Fruit fly (Drosophila melanogaster) whole organism, embryonic: Measurements from ENCODE around the gene CG3909.

Experiments
- Abd-B ChIP-seq: fragments of 200-800 bp; sonication (Bioruptor generic); optimal IDR thresholded peaks from 2 replicates; lab custom pipeline; 2018; ENCODE audit warnings: missing biosample characterization, mild to moderate bottlenecking, missing genetic modification characterization, moderate library complexity
- Bteb2 ChIP-seq: fragments of 200-800 bp; sonication (Bioruptor generic); optimal IDR thresholded peaks from 2 replicates; lab custom pipeline; 2016; ENCODE audit warnings: missing biosample characterization, missing genetic modification characterization
- CG10959 ChIP-seq: fragments of 200-800 bp; sonication (Bioruptor generic); IDR thresholded peaks from 2 replicates; pipeline ENCODE4 v1.3.6; 2022; ENCODE audit warnings: missing biosample characterization, missing genetic modification characterization
- CG11247 ChIP-seq: fragments of 200-800 bp; sonication (Bioruptor generic); IDR thresholded peaks from 2 replicates; pipeline ENCODE4 v1.3.6; 2022; ENCODE audit warnings: missing biosample characterization, missing genetic modification characterization
- CG11398 ChIP-seq: fragments of 200-800 bp; sonication (Bioruptor generic); optimal IDR thresholded peaks from 2 replicates; lab custom pipeline; 2016; ENCODE audit warnings: missing biosample characterization, missing genetic modification characterization
- CG11696 ChIP-seq: fragments of 200-800 bp; sonication (Bioruptor generic); IDR thresholded peaks from 2 replicates; pipeline ENCODE4 v1.3.6; 2022; ENCODE audit warnings: missing biosample characterization, missing genetic modification characterization
- CG11723 ChIP-seq: fragments of 200-800 bp; sonication (Bioruptor generic); optimal IDR thresholded peaks from 2 replicates; lab custom pipeline; 2017; ENCODE audit warnings: missing biosample characterization, mild to moderate bottlenecking, missing genetic modification characterization
- CG13123 ChIP-seq: fragments of 200-800 bp; sonication (Bioruptor generic); optimal IDR thresholded peaks from 2 replicates; lab custom pipeline; 2016; ENCODE audit warnings: missing biosample characterization, missing genetic modification characterization
- CG13424 ChIP-seq: fragments of 200-800 bp; sonication (Bioruptor generic); optimal IDR thresholded peaks from 2 replicates; lab custom pipeline; 2019; ENCODE audit warnings: missing biosample characterization, mild to moderate bottlenecking, missing genetic modification characterization, moderate library complexity
- CG16779 ChIP-seq: fragments of 200-800 bp; sonication (Bioruptor generic); IDR thresholded peaks from 2 replicates; pipeline ENCODE4 v1.3.6; 2022; ENCODE audit warnings: missing biosample characterization, missing genetic modification characterization
- CG17359 ChIP-seq: fragments of 200-800 bp; sonication (Bioruptor generic); optimal IDR thresholded peaks from 3 replicates; lab custom pipeline; 2018; ENCODE audit warnings: missing biosample characterization, mild to moderate bottlenecking, missing genetic modification characterization, moderate library complexity
- CG17568 ChIP-seq: fragments of 200-800 bp; sonication (Bioruptor generic); optimal IDR thresholded peaks from 2 replicates; lab custom pipeline; 2018; ENCODE audit warnings: missing biosample characterization, mild to moderate bottlenecking, missing genetic modification characterization, moderate library complexity
- CG17802 ChIP-seq: fragments of 200-800 bp; sonication (Bioruptor generic); optimal IDR thresholded peaks from 2 replicates; lab custom pipeline; 2018; ENCODE audit warnings: missing biosample characterization, mild to moderate bottlenecking, missing genetic modification characterization, moderate library complexity
- CG1792 ChIP-seq: fragments of 200-800 bp; sonication (Bioruptor generic); optimal IDR thresholded peaks from 2 replicates; lab custom pipeline; 2016; ENCODE audit warnings: missing biosample characterization, missing genetic modification characterization
- CG31388 ChIP-seq: fragments of 200-800 bp; sonication (Bioruptor generic); optimal IDR thresholded peaks from 2 replicates; lab custom pipeline; 2016; ENCODE audit warnings: missing biosample characterization, missing genetic modification characterization
- CG4820 ChIP-seq: fragments of 200-800 bp; sonication (Bioruptor generic); optimal IDR thresholded peaks from 3 replicates; lab custom pipeline; 2016; ENCODE audit warnings: missing biosample characterization, missing genetic modification characterization
- CG5180 ChIP-seq: fragments of 200-800 bp; sonication (Bioruptor generic); optimal IDR thresholded peaks from 3 replicates; lab custom pipeline; 2017; ENCODE audit warnings: missing biosample characterization, missing genetic modification characterization, mild to moderate bottlenecking, moderate library complexity, missing genetic modification reagents
- CG7556 ChIP-seq: fragments of 200-800 bp; sonication (Bioruptor generic); optimal IDR thresholded peaks from 2 replicates; lab custom pipeline; 2017; ENCODE audit warnings: missing biosample characterization, mild to moderate bottlenecking, missing genetic modification characterization
- CG9215 ChIP-seq: fragments of 200-800 bp; sonication (Bioruptor generic); IDR thresholded peaks from 2 replicates; pipeline ENCODE4 v1.3.6; 2022; ENCODE audit warnings: missing biosample characterization, missing genetic modification characterization
- CkIIα-i1 ChIP-seq: fragments of 200-800 bp; sonication (Bioruptor generic); IDR thresholded peaks from 2 replicates; pipeline ENCODE4 v1.3.6; 2022; ENCODE audit warnings: missing biosample characterization, missing genetic modification characterization
- Dek ChIP-seq: fragments of 200-800 bp; sonication (Bioruptor generic); optimal IDR thresholded peaks from 3 replicates; lab custom pipeline; 2019; ENCODE audit warnings: missing biosample characterization, mild to moderate bottlenecking, missing genetic modification characterization, moderate library complexity
- Doc2 ChIP-seq: fragments of 200-800 bp; sonication (Bioruptor generic); IDR thresholded peaks from 2 replicates; pipeline ENCODE4 v1.3.6; 2022; ENCODE audit warnings: missing biosample characterization, missing genetic modification characterization
- Dp ChIP-seq: fragments of 200-800 bp; sonication (Bioruptor generic); optimal IDR thresholded peaks from 2 replicates; lab custom pipeline; 2018; ENCODE audit warnings: missing biosample characterization, mild to moderate bottlenecking, missing genetic modification characterization, moderate library complexity
- Drgx ChIP-seq: fragments of 200-800 bp; sonication (Bioruptor generic); IDR thresholded peaks from 2 replicates; pipeline ENCODE4 v1.3.6; 2022; ENCODE audit warnings: missing biosample characterization, missing genetic modification characterization
- ERR ChIP-seq: fragments of 200-800 bp; sonication (Bioruptor generic); optimal IDR thresholded peaks from 2 replicates; lab custom pipeline; 2016; ENCODE audit warnings: missing biosample characterization, missing genetic modification characterization
- HLH54F ChIP-seq: fragments of 200-800 bp; sonication (Bioruptor generic); optimal IDR thresholded peaks from 3 replicates; lab custom pipeline; 2016; ENCODE audit warnings: missing biosample characterization, missing genetic modification characterization
- Hmx ChIP-seq: fragments of 200-800 bp; sonication (Bioruptor generic); optimal IDR thresholded peaks from 2 replicates; lab custom pipeline; 2016; ENCODE audit warnings: missing biosample characterization, missing genetic modification characterization
- Hr39 ChIP-seq: fragments of >200 bp; optimal IDR thresholded peaks from 2 replicates; lab custom pipeline; 2017
- Kr ChIP-seq: fragments of 200-800 bp; sonication (Bioruptor generic); optimal IDR thresholded peaks from 2 replicates; lab custom pipeline; 2017; ENCODE audit warnings: missing biosample characterization, mild to moderate bottlenecking, missing genetic modification characterization
- Nf-YB ChIP-seq: fragments of 200-800 bp; sonication (Bioruptor generic); optimal IDR thresholded peaks from 3 replicates; lab custom pipeline; 2019; ENCODE audit warnings: missing biosample characterization, mild to moderate bottlenecking, missing genetic modification characterization, moderate library complexity
- Side ChIP-seq: fragments of 200-800 bp; sonication (Bioruptor generic); optimal IDR thresholded peaks from 2 replicates; lab custom pipeline; 2016; ENCODE audit warnings: missing biosample characterization, missing genetic modification characterization
- Sin3A ChIP-seq: fragments of >200 bp; optimal IDR thresholded peaks from 2 replicates; lab custom pipeline; 2018
- ase ChIP-seq: fragments of 200-800 bp; sonication (Bioruptor generic); IDR thresholded peaks from 3 replicates; pipeline ENCODE4 v1.3.6; 2022; ENCODE audit warnings: missing biosample characterization, missing genetic modification characterization
- ash1 ChIP-seq: fragments of 200-800 bp; sonication (Bioruptor generic); optimal IDR thresholded peaks from 2 replicates; lab custom pipeline; 2018; ENCODE audit warnings: missing biosample characterization, mild to moderate bottlenecking, missing genetic modification characterization
- az2 ChIP-seq: fragments of 200-800 bp; sonication (Bioruptor generic); optimal IDR thresholded peaks from 3 replicates; lab custom pipeline; 2016; ENCODE audit warnings: missing biosample characterization, missing genetic modification characterization
- cas ChIP-seq: fragments of 200-800 bp; sonication (Bioruptor generic); IDR thresholded peaks from 2 replicates; pipeline ENCODE4 v1.3.6; 2022; ENCODE audit warnings: missing biosample characterization, missing genetic modification characterization
- crc ChIP-seq: fragments of 200-800 bp; sonication (Bioruptor generic); optimal IDR thresholded peaks from 2 replicates; lab custom pipeline; 2016; ENCODE audit warnings: missing biosample characterization, missing genetic modification characterization
- dmrt99B ChIP-seq: fragments of 200-800 bp; sonication (Bioruptor generic); optimal IDR thresholded peaks from 2 replicates; lab custom pipeline; 2018; ENCODE audit warnings: missing biosample characterization, mild to moderate bottlenecking, missing genetic modification characterization, moderate library complexity
- eyg ChIP-seq: fragments of 200-800 bp; sonication (Bioruptor generic); optimal IDR thresholded peaks from 3 replicates; lab custom pipeline; 2016; ENCODE audit warnings: missing biosample characterization, missing genetic modification characterization
- fu2 ChIP-seq: fragments of 200-800 bp; sonication (Bioruptor generic); optimal IDR thresholded peaks from 2 replicates; lab custom pipeline; 2016; ENCODE audit warnings: missing biosample characterization, missing genetic modification characterization
- gce ChIP-seq: fragments of 200-800 bp; sonication (Bioruptor generic); IDR thresholded peaks from 3 replicates; pipeline ENCODE4 v1.3.6; 2022; ENCODE audit warnings: missing biosample characterization, missing genetic modification characterization
- gcm2 ChIP-seq: fragments of 200-800 bp; sonication (Bioruptor generic); optimal IDR thresholded peaks from 2 replicates; lab custom pipeline; 2016; ENCODE audit warnings: missing biosample characterization, missing genetic modification characterization
- nom ChIP-seq: fragments of 200-800 bp; sonication (Bioruptor generic); optimal IDR thresholded peaks from 2 replicates; lab custom pipeline; 2017; ENCODE audit warnings: missing biosample characterization, missing genetic modification characterization, mild to moderate bottlenecking, moderate library complexity, missing genetic modification reagents
- otp ChIP-seq: fragments of 200-800 bp; sonication (Bioruptor generic); IDR thresholded peaks from 3 replicates; pipeline ENCODE4, ENCODE4 v1.3.6; 2022; ENCODE audit warnings: missing biosample characterization, missing genetic modification characterization
- pum ChIP-seq: fragments of 200-800 bp; sonication (Bioruptor generic); optimal IDR thresholded peaks from 2 replicates; lab custom pipeline; 2016; ENCODE audit warnings: missing biosample characterization, missing genetic modification characterization
- salm ChIP-seq: fragments of 200-800 bp; sonication (Bioruptor generic); optimal IDR thresholded peaks from 2 replicates; lab custom pipeline; 2018; ENCODE audit warnings: missing biosample characterization, mild to moderate bottlenecking, missing genetic modification characterization
- seq ChIP-seq: fragments of 200-800 bp; sonication (Bioruptor generic); IDR thresholded peaks from 2 replicates; pipeline ENCODE4 v1.3.6; 2022; ENCODE audit warnings: missing biosample characterization, missing genetic modification characterization
- tgo ChIP-seq: fragments of 200-800 bp; sonication (Bioruptor generic); IDR thresholded peaks from 3 replicates; pipeline ENCODE4 v1.3.6; 2022; ENCODE audit warnings: missing biosample characterization, missing genetic modification characterization
- tin ChIP-seq: fragments of 200-800 bp; sonication (Bioruptor generic); optimal IDR thresholded peaks from 3 replicates; lab custom pipeline; 2016; ENCODE audit warnings: missing biosample characterization, missing genetic modification characterization
- tll ChIP-seq, 2 experiments: fragments of 200-800 bp in 1 of 2; fragments of >200 bp in 1 of 2; sonication (Bioruptor generic) in 1 of 2; optimal IDR thresholded peaks; 2 replicates each; lab custom pipeline; 2017 to 2019; ENCODE audit warnings: missing biosample characterization in 2 of 2, missing genetic modification characterization in 2 of 2, mild to moderate bottlenecking in 1 of 2, moderate library complexity in 1 of 2
- tx ChIP-seq: fragments of 200-800 bp; sonication (Bioruptor generic); optimal IDR thresholded peaks from 2 replicates; lab custom pipeline; 2016; ENCODE audit warnings: missing biosample characterization, missing genetic modification characterization

CG3909 gene

dm6 chr3R:10087206-10087927 lies 44.3 kb downstream of the CG3909 start (continued):
- TF ChIP-seq Bteb2 (GFP tag; lab: Kevin White, UChicago) (peak; percentile 64), tgo (GFP tag; lab: Robert Waterston, UW) (peak; percentile 74), Sin3A (lab: Kevin White, UChicago) (no peak), CG11696 (peak; percentile 53; the same call in 1 of the 2 replicates), seq (GFP tag; lab: Robert Waterston, UW) (peak; percentile 76), CG9215 (GFP tag; lab: Robert Waterston, UW) (no peak), Dp (GFP tag; lab: Kevin White, UChicago) (no peak), CG17802 (tag; lab: Kevin White, UChicago) (no peak), Drgx (GFP tag; lab: Robert Waterston, UW) (peak; percentile 88), ase (peak; percentile 64; the same call in 1 of the 3 replicates), tll (GFP tag; optimal IDR thresholded peaks at IDR 0.05; lab: Kevin White, UChicago) (no peak), CG17568 (peak; percentile 52), Kr (no peak), CG11247 (GFP tag; lab: Robert Waterston, UW) (peak; percentile 64), tx (GFP tag; lab: Kevin White, UChicago) (peak; percentile 39), pum (GFP tag; lab: Kevin White, UChicago) (peak; percentile 41), CG10959 (GFP tag; lab: Robert Waterston, UW) (no peak), CG17359 (peak; percentile 62), ash1 (GFP tag; lab: Kevin White, UChicago) (no peak), CG5180 (GFP tag; lab: Kevin White, UChicago) (no peak), cas (GFP tag; lab: Robert Waterston, UW) (no peak), Hr39 (lab: Kevin White, UChicago) (no peak), CG7556 (GFP tag; lab: Kevin White, UChicago) (peak; percentile 48), CG11398 (GFP tag; lab: Kevin White, UChicago) (peak; percentile 51), Hmx (GFP tag; lab: Kevin White, UChicago) (no peak), eyg (peak; percentile 1), gcm2 (GFP tag; lab: Kevin White, UChicago) (peak; percentile 56), dmrt99B (peak; percentile 68), az2 (GFP tag; lab: Kevin White, UChicago) (peak; percentile 68), salm (no peak), otp (GFP tag; lab: Robert Waterston, UW) (no peak), Doc2 (no peak), ERR (GFP tag; lab: Kevin White, UChicago) (peak; percentile 50), CG13123 (GFP tag; lab: Kevin White, UChicago) (peak; percentile 19), Dek (peak; percentile 59), crc (GFP tag; lab: Kevin White, UChicago) (peak; percentile 44), CG13424 (tag; lab: Kevin White, UChicago) (peak; percentile 22), Side (GFP tag; lab: Kevin White, UChicago) (peak; percentile 84), gce (GFP tag; lab: Robert Waterston, UW) (peak; percentile 16; the same call in 1 of the 3 replicates), CG1792 (peak; percentile 48), Abd-B (GFP tag; lab: Kevin White, UChicago) (peak; percentile 61), CkIIα-i1 (GFP tag; lab: Robert Waterston, UW) (no peak), CG31388 (GFP tag; lab: Kevin White, UChicago) (no peak), HLH54F (GFP tag; lab: Kevin White, UChicago) (peak; percentile 65), CG4820 (GFP tag; lab: Kevin White, UChicago) (peak; percentile 53), CG11723 (GFP tag; lab: Kevin White, UChicago) (peak; percentile 54), CG16779 (GFP tag; lab: Robert Waterston, UW) (0 out of 2 replicates have a peak, but pooled peaks have one; percentile 56), Nf-YB (GFP tag; lab: Kevin White, UChicago) (peak; percentile 11), nom (GFP tag; lab: Kevin White, UChicago) (peak; percentile 61), tin (GFP tag; lab: Kevin White, UChicago) (peak; percentile 65), fu2 (peak; percentile 59)
